Worm (Caenorhabditis elegans) whole organism, L2 larva: ENCODE measurements around the gene phy-3.

ENCODE experiments used
- gmeb-1 ChIP-seq: fragments of 150-350 bp; optimal IDR thresholded peaks from 2 replicates; lab custom pipeline; 2014; ENCODE audit warnings: missing biosample characterization, missing genetic modification characterization
- nhr-12 ChIP-seq: fragments of 150-350 bp; optimal IDR thresholded peaks from 2 replicates; lab custom pipeline; 2014; ENCODE audit warnings: missing biosample characterization, missing genetic modification characterization
- nhr-6 ChIP-seq: fragments of 150-350 bp; optimal IDR thresholded peaks from 2 replicates; lab custom pipeline; 2014; ENCODE audit warnings: missing biosample characterization, missing genetic modification characterization
- skn-1 ChIP-seq: sonication (generic microtip); optimal IDR thresholded peaks from 2 replicates; lab custom pipeline; 2017; ENCODE audit warnings: missing biosample characterization, missing genetic modification characterization

- no peak for TF ChIP-seq gmeb-1 (tag; lab: Kevin White, UChicago)
- TF ChIP-seq nhr-6 (tag; lab: Kevin White, UChicago) = no peak
- TF ChIP-seq skn-1 (tag; lab: Kevin White, UChicago) = no peak
- TF ChIP-seq nhr-12 (tag; lab: Kevin White, UChicago) = no peak
These were observed 28.8 kb downstream of the phy-3 start, which contains the start of the genes clec-32 and clec-24 for ce11 chrV:16861719-16862118.
